Fruit fly (Drosophila melanogaster) whole organism, embryonic: Measurements from ENCODE around the gene CG10587.
A peak's percentile ranks its signal among the peaks of the same experiment; 100 is the strongest.

Experiments used
- Atf6 ChIP-seq: fragments of 200-800 bp; sonication (Bioruptor generic); IDR thresholded peaks from 2 replicates; pipeline ENCODE4 v1.3.6; 2022; ENCODE audit warnings: missing biosample characterization, missing genetic modification characterization
- Blimp-1 ChIP-seq: fragments of 200-800 bp; sonication (Bioruptor generic); optimal IDR thresholded peaks from 3 replicates; lab custom pipeline; 2018; ENCODE audit warnings: missing biosample characterization, missing genetic modification characterization, mild to moderate bottlenecking, moderate library complexity, missing genetic modification reagents
- C15 ChIP-seq: fragments of 200-800 bp; sonication (Bioruptor generic); IDR thresholded peaks from 3 replicates; pipeline ENCODE4 v1.3.6; 2022; ENCODE audit warnings: missing biosample characterization, missing genetic modification characterization
- CG10366 ChIP-seq: fragments of 200-800 bp; sonication (Bioruptor generic); IDR thresholded peaks from 2 replicates; pipeline ENCODE4 v1.3.6; 2022; ENCODE audit warnings: missing biosample characterization, missing genetic modification characterization
- CG11456 ChIP-seq: fragments of 200-800 bp; sonication (Bioruptor generic); IDR thresholded peaks from 3 replicates; pipeline ENCODE4 v1.3.6; 2022; ENCODE audit warnings: missing biosample characterization, missing genetic modification characterization
- CG11695 ChIP-seq: fragments of 200-800 bp; sonication (Bioruptor generic); IDR thresholded peaks from 3 replicates; pipeline ENCODE4 v1.3.6; 2022; ENCODE audit warnings: missing biosample characterization, missing genetic modification characterization
- CG11696 ChIP-seq: fragments of 200-800 bp; sonication (Bioruptor generic); IDR thresholded peaks from 2 replicates; pipeline ENCODE4 v1.3.6; 2022; ENCODE audit warnings: missing biosample characterization, missing genetic modification characterization
- CG12071 ChIP-seq: fragments of 200-800 bp; sonication (Bioruptor generic); optimal IDR thresholded peaks from 3 replicates; lab custom pipeline; 2018; ENCODE audit warnings: missing biosample characterization, mild to moderate bottlenecking, missing genetic modification characterization
- CG13296 ChIP-seq: fragments of 200-800 bp; sonication (Bioruptor generic); optimal IDR thresholded peaks from 3 replicates; lab custom pipeline; 2018; ENCODE audit warnings: missing biosample characterization, mild to moderate bottlenecking, missing genetic modification characterization
- CG13894 ChIP-seq: fragments of 200-800 bp; sonication (Bioruptor generic); optimal IDR thresholded peaks from 3 replicates; lab custom pipeline; 2018; ENCODE audit warnings: missing biosample characterization, mild to moderate bottlenecking, missing genetic modification characterization, moderate library complexity
- CG14710 ChIP-seq: fragments of 200-800 bp; sonication (Bioruptor generic); optimal IDR thresholded peaks from 3 replicates; lab custom pipeline; 2019; ENCODE audit warnings: missing biosample characterization, mild to moderate bottlenecking, missing genetic modification characterization, moderate library complexity
- CG18764 ChIP-seq: fragments of 200-800 bp; sonication (Bioruptor generic); optimal IDR thresholded peaks from 3 replicates; lab custom pipeline; 2016; ENCODE audit warnings: missing biosample characterization, missing genetic modification characterization
- CG2120 ChIP-seq: fragments of 200-800 bp; sonication (Bioruptor generic); optimal IDR thresholded peaks from 3 replicates; lab custom pipeline; 2016; ENCODE audit warnings: missing biosample characterization, missing genetic modification characterization
- CG32532 ChIP-seq: fragments of 200-800 bp; sonication (Bioruptor generic); IDR thresholded peaks from 2 replicates; pipeline ENCODE4 v1.3.6; 2022; ENCODE audit warnings: missing biosample characterization, missing genetic modification characterization
- CG34376 ChIP-seq: fragments of 200-800 bp; sonication (Bioruptor generic); optimal IDR thresholded peaks from 2 replicates; lab custom pipeline; 2018; ENCODE audit warnings: missing biosample characterization, mild to moderate bottlenecking, missing genetic modification characterization
- CG34422 ChIP-seq: fragments of 200-800 bp; sonication (Bioruptor generic); IDR thresholded peaks from 3 replicates; pipeline ENCODE4 v1.3.6; 2022; ENCODE audit warnings: missing biosample characterization, missing genetic modification characterization
- CG43689 ChIP-seq: fragments of 200-800 bp; sonication (Bioruptor generic); IDR thresholded peaks from 2 replicates; pipeline ENCODE4 v1.3.6; 2022; ENCODE audit warnings: missing biosample characterization, missing genetic modification characterization
- CG7839 ChIP-seq: fragments of 200-800 bp; sonication (Bioruptor generic); optimal IDR thresholded peaks from 3 replicates; lab custom pipeline; 2018; ENCODE audit warnings: missing biosample characterization, mild to moderate bottlenecking, missing genetic modification characterization, moderate library complexity
- CG8089 ChIP-seq: fragments of 200-800 bp; sonication (Bioruptor generic); optimal IDR thresholded peaks from 3 replicates; lab custom pipeline; 2016; ENCODE audit warnings: missing biosample characterization, missing genetic modification characterization
- CG9876 ChIP-seq: fragments of 200-800 bp; sonication (Bioruptor generic); optimal IDR thresholded peaks from 2 replicates; lab custom pipeline; 2016; ENCODE audit warnings: missing biosample characterization, missing genetic modification characterization
- Dfd ChIP-seq, 2 experiments: fragments of >200 bp; optimal IDR thresholded peaks; 2 replicates each; lab custom pipeline; 2017; ENCODE audit warnings: missing biosample characterization in 2 of 2, missing genetic modification characterization in 2 of 2
- Dip2 ChIP-seq: fragments of 200-800 bp; sonication (Bioruptor generic); IDR thresholded peaks from 2 replicates; pipeline ENCODE4 v1.3.6; 2022; ENCODE audit warnings: missing biosample characterization, missing genetic modification characterization
- ERR ChIP-seq: fragments of 200-800 bp; sonication (Bioruptor generic); optimal IDR thresholded peaks from 2 replicates; lab custom pipeline; 2016; ENCODE audit warnings: missing biosample characterization, missing genetic modification characterization
- Gug ChIP-seq: fragments of 200-800 bp; sonication (Bioruptor generic); IDR thresholded peaks from 4 replicates; pipeline ENCODE4 v1.3.6; 2022; ENCODE audit warnings: missing biosample characterization, missing genetic modification characterization
- Lhr ChIP-seq: fragments of 200-800 bp; sonication (Bioruptor generic); optimal IDR thresholded peaks from 3 replicates; lab custom pipeline; 2017; ENCODE audit warnings: mild to moderate bottlenecking, missing biosample characterization, missing genetic modification reagents, missing genetic modification characterization
- MTF-1 ChIP-seq: fragments of 200-800 bp; sonication (Bioruptor generic); optimal IDR thresholded peaks from 2 replicates; lab custom pipeline; 2018; ENCODE audit warnings: missing biosample characterization, mild to moderate bottlenecking, missing genetic modification characterization, borderline replicate concordance
- NK7.1 ChIP-seq: fragments of 200-800 bp; sonication (Bioruptor generic); optimal IDR thresholded peaks from 3 replicates; lab custom pipeline; 2016; ENCODE audit warnings: missing biosample characterization, missing genetic modification characterization
- Nf-YA ChIP-seq: fragments of 200-800 bp; sonication (Bioruptor generic); IDR thresholded peaks from 2 replicates; pipeline ENCODE4 v1.3.6; 2022; ENCODE audit warnings: missing biosample characterization, missing genetic modification characterization
- Ptx1 ChIP-seq: fragments of 200-800 bp; sonication (Bioruptor generic); IDR thresholded peaks from 2 replicates; pipeline ENCODE4 v1.3.6; 2022; ENCODE audit warnings: missing biosample characterization, missing genetic modification characterization
- Six4 ChIP-seq: fragments of 200-800 bp; sonication (Bioruptor generic); optimal IDR thresholded peaks from 2 replicates; lab custom pipeline; 2016; ENCODE audit warnings: missing biosample characterization, missing genetic modification characterization
- Sry-δ ChIP-seq: fragments of 200-800 bp; sonication (Bioruptor generic); optimal IDR thresholded peaks from 2 replicates; lab custom pipeline; 2016; ENCODE audit warnings: missing biosample characterization, missing genetic modification characterization
- abd-A ChIP-seq: fragments of 200-800 bp; sonication (Bioruptor generic); optimal IDR thresholded peaks from 3 replicates; lab custom pipeline; 2019; ENCODE audit warnings: missing biosample characterization, mild to moderate bottlenecking, missing genetic modification characterization, moderate library complexity
- chn ChIP-seq: fragments of 200-800 bp; sonication (Bioruptor generic); optimal IDR thresholded peaks from 2 replicates; lab custom pipeline; 2016; ENCODE audit warnings: missing biosample characterization, missing genetic modification characterization
- dpn ChIP-seq, 2 experiments: fragments of 200-800 bp; sonication (Bioruptor generic); optimal IDR thresholded peaks; 3 replicates each; lab custom pipeline; 2016; ENCODE audit warnings: missing biosample characterization in 2 of 2, missing genetic modification characterization in 2 of 2
- eyg ChIP-seq: fragments of 200-800 bp; sonication (Bioruptor generic); optimal IDR thresholded peaks from 3 replicates; lab custom pipeline; 2016; ENCODE audit warnings: missing biosample characterization, missing genetic modification characterization
- fd102C ChIP-seq: fragments of 200-800 bp; sonication (Bioruptor generic); optimal IDR thresholded peaks from 2 replicates; lab custom pipeline; 2018; ENCODE audit warnings: missing biosample characterization, mild to moderate bottlenecking, missing genetic modification characterization, moderate library complexity
- fd64A ChIP-seq: fragments of 200-800 bp; sonication (Bioruptor generic); optimal IDR thresholded peaks from 3 replicates; lab custom pipeline; 2018; ENCODE audit warnings: missing biosample characterization, mild to moderate bottlenecking, missing genetic modification characterization
- gsb ChIP-seq: fragments of 200-800 bp; sonication (Bioruptor generic); IDR thresholded peaks from 2 replicates; pipeline ENCODE4 v1.3.6; 2022; ENCODE audit warnings: missing biosample characterization, missing genetic modification characterization
- h ChIP-seq: fragments of >200 bp; optimal IDR thresholded peaks from 2 replicates; lab custom pipeline; 2017
- her ChIP-seq: fragments of 200-800 bp; sonication (Bioruptor generic); optimal IDR thresholded peaks from 2 replicates; lab custom pipeline; 2016; ENCODE audit warnings: missing biosample characterization, missing genetic modification characterization
- lmd ChIP-seq: fragments of 200-800 bp; sonication (Bioruptor generic); IDR thresholded peaks from 2 replicates; pipeline ENCODE4 v1.3.6; 2022; ENCODE audit warnings: missing biosample characterization, missing genetic modification characterization
- luna ChIP-seq: fragments of 200-800 bp; sonication (Bioruptor generic); optimal IDR thresholded peaks from 2 replicates; lab custom pipeline; 2016; ENCODE audit warnings: missing biosample characterization, missing genetic modification characterization
- nau ChIP-seq: fragments of 200-800 bp; sonication (Bioruptor generic); optimal IDR thresholded peaks from 3 replicates; lab custom pipeline; 2017; ENCODE audit warnings: missing biosample characterization, mild to moderate bottlenecking, missing genetic modification characterization, missing genetic modification reagents
- org-1 ChIP-seq: fragments of 200-800 bp; sonication (Bioruptor generic); optimal IDR thresholded peaks from 2 replicates; lab custom pipeline; 2017; ENCODE audit warnings: missing biosample characterization, missing genetic modification characterization
- pb ChIP-seq: fragments of 200-800 bp; sonication (Bioruptor generic); optimal IDR thresholded peaks from 3 replicates; lab custom pipeline; 2016; ENCODE audit warnings: missing biosample characterization, missing genetic modification characterization
- pros ChIP-seq: fragments of 200-800 bp; sonication (Bioruptor generic); optimal IDR thresholded peaks from 3 replicates; lab custom pipeline; 2019; ENCODE audit warnings: missing biosample characterization, mild to moderate bottlenecking, missing genetic modification characterization, moderate library complexity
- scrt ChIP-seq: fragments of 200-800 bp; sonication (Bioruptor generic); optimal IDR thresholded peaks from 2 replicates; lab custom pipeline; 2018; ENCODE audit warnings: missing biosample characterization, mild to moderate bottlenecking, missing genetic modification characterization, moderate library complexity
- sens-2 ChIP-seq: fragments of 200-800 bp; sonication (Bioruptor generic); IDR thresholded peaks from 2 replicates; pipeline ENCODE4 v1.3.6; 2022; ENCODE audit warnings: missing biosample characterization, missing genetic modification characterization
- tin ChIP-seq: fragments of 200-800 bp; sonication (Bioruptor generic); optimal IDR thresholded peaks from 3 replicates; lab custom pipeline; 2016; ENCODE audit warnings: missing biosample characterization, missing genetic modification characterization
- tup ChIP-seq: fragments of 200-800 bp; sonication (Bioruptor generic); optimal IDR thresholded peaks from 2 replicates; lab custom pipeline; 2016; ENCODE audit warnings: missing biosample characterization, mild to moderate bottlenecking, missing genetic modification characterization, moderate library complexity
- zfh2 ChIP-seq: fragments of 200-800 bp; sonication (Bioruptor generic); optimal IDR thresholded peaks from 2 replicates; lab custom pipeline; 2016; ENCODE audit warnings: missing biosample characterization, missing genetic modification characterization

Gene CG10587

DNA sequence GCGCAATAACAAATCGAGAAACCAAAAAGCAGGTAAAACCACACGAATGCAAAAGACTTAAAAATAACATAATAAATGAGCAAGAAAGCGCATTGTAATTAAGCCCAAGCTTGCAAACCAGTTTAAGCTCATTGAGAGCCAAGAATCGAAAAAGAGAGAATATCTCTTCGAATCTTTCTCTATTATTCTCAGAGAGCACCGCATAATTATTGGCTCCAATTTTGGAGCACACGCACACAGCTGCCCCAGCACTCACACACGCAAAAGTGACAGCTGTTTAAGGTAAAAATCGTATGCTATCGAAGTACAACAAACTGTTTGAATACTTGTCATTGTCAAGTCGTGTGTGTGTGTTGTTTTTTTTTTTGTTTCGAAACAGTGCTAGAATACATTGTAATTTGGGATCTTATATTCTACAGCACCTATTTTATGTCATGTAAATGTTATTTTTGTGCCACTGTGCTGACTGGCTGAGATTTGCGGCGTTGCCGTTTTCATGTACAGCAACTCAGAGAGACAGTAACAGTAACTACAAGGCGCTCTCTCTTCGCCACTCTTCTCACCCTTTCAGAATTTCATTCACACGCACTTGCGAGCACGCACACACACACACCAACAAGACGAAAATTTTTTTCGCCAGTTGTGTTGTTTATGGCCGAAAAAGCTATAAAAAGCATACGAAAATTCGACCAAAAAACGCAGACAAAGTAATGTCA is 47.2 kb upstream of the CG10587 start (continued):
- TF ChIP-seq Dip2 (no peak), CG8089 (GFP tag; lab: Kevin White, UChicago) (no peak), sens-2 (GFP tag; lab: Robert Waterston, UW) (peak; percentile 79), abd-A (tag; lab: Kevin White, UChicago) (no peak), CG10366 (GFP tag; lab: Robert Waterston, UW) (peak; percentile 69), CG9876 (no peak), org-1 (GFP tag; lab: Kevin White, UChicago) (no peak), Six4 (GFP tag; lab: Kevin White, UChicago) (peak; percentile 31), CG34422 (GFP tag; lab: Robert Waterston, UW) (peak; percentile 61), pb (GFP tag; lab: Kevin White, UChicago) (no peak), Nf-YA (GFP tag; lab: Robert Waterston, UW) (0 out of 2 replicates have a peak, but pooled peaks have one; percentile 49), Ptx1 (GFP tag; lab: Robert Waterston, UW) (peak; percentile 59), Dfd (GFP tag; optimal IDR thresholded peaks at IDR 0.05; lab: Kevin White, UChicago) (no peak), CG13296 (GFP tag; lab: Kevin White, UChicago) (peak; percentile 31), lmd (no peak; the same call in 1 of the 2 replicates), CG14710 (tag; lab: Kevin White, UChicago) (peak; percentile 2), CG11456 (GFP tag; lab: Robert Waterston, UW) (no peak), dpn (GFP tag; optimal IDR thresholded peaks at IDR 0.05; lab: Kevin White, UChicago) (peak; percentile 37 to 38), Gug (GFP tag; lab: Robert Waterston, UW) (peak; percentile 38; the same call in 1 of the 4 replicates), CG32532 (GFP tag; lab: Robert Waterston, UW) (peak; percentile 72), CG34376 (GFP tag; lab: Kevin White, UChicago) (peak; percentile 38), Atf6 (GFP tag; lab: Robert Waterston, UW) (peak; percentile 75), tin (peak; percentile 22), gsb (0 out of 2 replicates have a peak, but pooled peaks have one; percentile 17), eyg (GFP tag; lab: Kevin White, UChicago) (peak; percentile 48), CG18764 (GFP tag; lab: Kevin White, UChicago) (no peak), Lhr (no peak), fd102C (GFP tag; lab: Kevin White, UChicago) (no peak), ERR (GFP tag; lab: Kevin White, UChicago) (no peak), C15 (GFP tag; lab: Robert Waterston, UW) (no peak), CG13894 (tag; lab: Kevin White, UChicago) (peak; percentile 32), CG7839 (tag; lab: Kevin White, UChicago) (peak; percentile 41), scrt (GFP tag; lab: Kevin White, UChicago) (peak; percentile 22), CG12071 (no peak), chn (GFP tag; lab: Kevin White, UChicago) (peak; percentile 28), fd64A (GFP tag; lab: Kevin White, UChicago) (peak; percentile 22), luna (no peak), MTF-1 (no peak), tup (no peak), pros (GFP tag; lab: Kevin White, UChicago) (peak; percentile 82), nau (GFP tag; lab: Kevin White, UChicago) (peak; percentile 30), CG43689 (no peak), Blimp-1 (peak; percentile 33), h (no peak), zfh2 (peak; percentile 11), her (GFP tag; lab: Kevin White, UChicago) (peak; percentile 49), Sry-δ (GFP tag; lab: Kevin White, UChicago) (no peak), CG11696 (GFP tag; lab: Robert Waterston, UW) (peak; percentile 48; the same call in 1 of the 2 replicates), NK7.1 (peak; percentile 34), CG2120 (GFP tag; lab: Kevin White, UChicago) (peak; percentile 75), CG11695 (GFP tag; lab: Robert Waterston, UW) (peak; percentile 69)
